Worm (Caenorhabditis elegans): Measurements from ENCODE around the gene T04F8.7.

Gene T04F8.7

ce11 chrX:11710229-11710628 lies 29.4 kb upstream of the T04F8.7 start, which contains the start of gene C44C10.11:
Gene C44C10.11, minus strand, starts transcription at chrX:11710343.
- TF ChIP-seq daf-16 (GFP tag; optimal IDR thresholded peaks at IDR 0.05) (no peak), daf-16 (tag; optimal IDR thresholded peaks at IDR 0.05) (peak; percentile 46), set-16 (GFP tag; IDR thresholded peaks at IDR 0.05) (no peak), fos-1 (tag; optimal IDR thresholded peaks at IDR 0.05) (no peak), saeg-2 (GFP tag; IDR thresholded peaks at IDR 0.05) (no peak), unc-62 (GFP tag; optimal IDR thresholded peaks at IDR 0.05 in 1 of 2) (peak in 1 of 2 experiments; percentile 60), unc-62 (tag; optimal IDR thresholded peaks at IDR 0.05) (no peak), F37D6.2 (tag; optimal IDR thresholded peaks at IDR 0.05) (no peak), F49E8.2 (tag; optimal IDR thresholded peaks at IDR 0.05; ENCODE audit: borderline replicate concordance) (no peak), snpc-4 (tag; optimal IDR thresholded peaks at IDR 0.05) (no peak), daf-8 (GFP tag; IDR thresholded peaks at IDR 0.05) (no peak), dpl-1 (GFP tag; optimal IDR thresholded peaks at IDR 0.05) (no peak), pqm-1 (tag; optimal IDR thresholded peaks at IDR 0.05) (peak; percentile 69), nhr-25 (tag; optimal IDR thresholded peaks at IDR 0.05; ENCODE audit: borderline replicate concordance, insufficient read depth) (no peak), spr-1 (tag; optimal IDR thresholded peaks at IDR 0.05) (no peak), zfp-2 (tag; optimal IDR thresholded peaks at IDR 0.05) (no peak), duxl-1 (tag; optimal IDR thresholded peaks at IDR 0.05; ENCODE audit: poor library complexity) (no peak), skn-1 (tag; optimal IDR thresholded peaks at IDR 0.05) (no peak), nhr-48 (tag; optimal IDR thresholded peaks at IDR 0.05) (peak; percentile 73), ztf-7 (tag; optimal IDR thresholded peaks at IDR 0.05) (no peak), nhr-77 (tag; optimal IDR thresholded peaks at IDR 0.05) (peak; percentile 29), ceh-82 (tag; optimal IDR thresholded peaks at IDR 0.05) (no peak), ceh-44 (GFP tag; IDR thresholded peaks at IDR 0.05) (no peak), mdl-1 (tag; optimal IDR thresholded peaks at IDR 0.05) (peak in 1 of 2 experiments; percentile 87), dve-1 (tag; optimal IDR thresholded peaks at IDR 0.05; ENCODE audit: insufficient read depth) (peak; percentile 75), mxl-2 (GFP tag; conservative IDR thresholded peaks at IDR 0.05) (no peak), daf-12 (tag; optimal IDR thresholded peaks at IDR 0.05) (no peak), lim-7 (GFP tag; IDR thresholded peaks at IDR 0.05) (no peak), tra-1 (GFP tag; IDR thresholded peaks at IDR 0.05) (peak; percentile 60; the same call in 1 of the 2 replicates), nhr-11 (tag; optimal IDR thresholded peaks at IDR 0.05) (no peak), lsy-2 (tag; optimal IDR thresholded peaks at IDR 0.05) (no peak), madf-5 (GFP tag; IDR thresholded peaks at IDR 0.05) (no peak), mxl-3 (GFP tag; optimal IDR thresholded peaks at IDR 0.05) (peak; percentile 95), pha-4 (GFP tag; IDR thresholded peaks at IDR 0.05) (no peak), pha-4 (tag; optimal IDR thresholded peaks at IDR 0.05) (no peak), hmg-1.1 (GFP tag; IDR thresholded peaks at IDR 0.05) (0 out of 2 replicates have a peak, but pooled peaks have one; percentile 22), aha-1 (tag) (peak; percentile 89), nhr-42 (GFP tag; IDR thresholded peaks at IDR 0.05) (no peak), nhr-41 (GFP tag; IDR thresholded peaks at IDR 0.05) (0 out of 2 replicates have a peak, but pooled peaks have one; percentile 46), nhr-10 (tag; optimal IDR thresholded peaks at IDR 0.05) (peak; percentile 8), lin-29 (GFP tag; IDR thresholded peaks at IDR 0.05) (no peak), hlh-30 (tag; optimal IDR thresholded peaks at IDR 0.05; ENCODE audit: insufficient read depth) (peak; percentile 77), nhr-28 (tag; optimal IDR thresholded peaks at IDR 0.05) (peak; percentile 87), jun-1 (tag; optimal IDR thresholded peaks at IDR 0.05) (peak; percentile 18), nhr-6 (tag; optimal IDR thresholded peaks at IDR 0.05) (no peak), ztf-11 (tag; optimal IDR thresholded peaks at IDR 0.05) (no peak), hlh-11 (tag; optimal IDR thresholded peaks at IDR 0.05) (peak; percentile 81), aly-2 (tag; optimal IDR thresholded peaks at IDR 0.05) (no peak), dmd-6 (GFP tag; IDR thresholded peaks at IDR 0.05) (peak; percentile 96)
